Fruit fly (Drosophila melanogaster) whole organism, embryonic: Measurements from ENCODE around the gene Hmr.

Experiments used
- Ada2b ChIP-seq: fragments of 200-800 bp; sonication (Bioruptor generic); IDR thresholded peaks from 2 replicates; pipeline ENCODE4 v1.3.6; 2022; ENCODE audit warnings: missing biosample characterization, missing genetic modification characterization
- Atf3 ChIP-seq: fragments of 200-800 bp; sonication (Bioruptor generic); optimal IDR thresholded peaks from 3 replicates; lab custom pipeline; 2016; ENCODE audit warnings: missing biosample characterization, missing genetic modification characterization
- Blimp-1 ChIP-seq: fragments of 200-800 bp; sonication (Bioruptor generic); optimal IDR thresholded peaks from 3 replicates; lab custom pipeline; 2018; ENCODE audit warnings: missing biosample characterization, missing genetic modification characterization, mild to moderate bottlenecking, moderate library complexity, missing genetic modification reagents
- CG10267 ChIP-seq: fragments of 200-800 bp; sonication (Bioruptor generic); optimal IDR thresholded peaks from 2 replicates; lab custom pipeline; 2018; ENCODE audit warnings: missing biosample characterization, mild to moderate bottlenecking, missing genetic modification characterization, moderate library complexity
- CG10959 ChIP-seq: fragments of 200-800 bp; sonication (Bioruptor generic); IDR thresholded peaks from 2 replicates; pipeline ENCODE4 v1.3.6; 2022; ENCODE audit warnings: missing biosample characterization, missing genetic modification characterization
- CG12155 ChIP-seq: fragments of 200-800 bp; sonication (Bioruptor generic); optimal IDR thresholded peaks from 3 replicates; lab custom pipeline; 2016; ENCODE audit warnings: missing biosample characterization, missing genetic modification characterization
- CG13123 ChIP-seq: fragments of 200-800 bp; sonication (Bioruptor generic); optimal IDR thresholded peaks from 2 replicates; lab custom pipeline; 2016; ENCODE audit warnings: missing biosample characterization, missing genetic modification characterization
- CG16815 ChIP-seq: fragments of 200-800 bp; sonication (Bioruptor generic); optimal IDR thresholded peaks from 3 replicates; lab custom pipeline; 2017; ENCODE audit warnings: missing biosample characterization, mild to moderate bottlenecking, missing genetic modification characterization
- CG17385 ChIP-seq: fragments of 200-800 bp; sonication (Bioruptor generic); optimal IDR thresholded peaks from 3 replicates; lab custom pipeline; 2018; ENCODE audit warnings: missing biosample characterization, mild to moderate bottlenecking, missing genetic modification characterization
- CG18599 ChIP-seq: fragments of 200-800 bp; sonication (Bioruptor generic); optimal IDR thresholded peaks from 3 replicates; lab custom pipeline; 2017; ENCODE audit warnings: missing biosample characterization, missing genetic modification characterization, mild to moderate bottlenecking, moderate library complexity, missing genetic modification reagents
- CG34422 ChIP-seq: fragments of 200-800 bp; sonication (Bioruptor generic); IDR thresholded peaks from 3 replicates; pipeline ENCODE4 v1.3.6; 2022; ENCODE audit warnings: missing biosample characterization, missing genetic modification characterization
- CG4730 ChIP-seq: fragments of 200-800 bp; sonication (Bioruptor generic); IDR thresholded peaks from 2 replicates; pipeline ENCODE4 v1.3.6; 2022; ENCODE audit warnings: missing biosample characterization, missing genetic modification characterization
- CG5180 ChIP-seq: fragments of 200-800 bp; sonication (Bioruptor generic); optimal IDR thresholded peaks from 3 replicates; lab custom pipeline; 2017; ENCODE audit warnings: missing biosample characterization, missing genetic modification characterization, mild to moderate bottlenecking, moderate library complexity, missing genetic modification reagents
- CG6175 ChIP-seq: fragments of 200-800 bp; sonication (Bioruptor generic); IDR thresholded peaks from 3 replicates; pipeline ENCODE4 v1.3.6; 2022; ENCODE audit warnings: missing biosample characterization, missing genetic modification characterization
- CG7745 ChIP-seq: fragments of 200-800 bp; sonication (Bioruptor generic); optimal IDR thresholded peaks from 2 replicates; lab custom pipeline; 2018; ENCODE audit warnings: missing biosample characterization, mild to moderate bottlenecking, missing genetic modification characterization, moderate library complexity
- CG9609 ChIP-seq: fragments of 200-800 bp; sonication (Bioruptor generic); optimal IDR thresholded peaks from 3 replicates; lab custom pipeline; 2016; ENCODE audit warnings: missing biosample characterization, missing genetic modification characterization
- CG9797 ChIP-seq: fragments of 200-800 bp; sonication (Bioruptor generic); optimal IDR thresholded peaks from 3 replicates; lab custom pipeline; 2018; ENCODE audit warnings: missing biosample characterization, mild to moderate bottlenecking, missing genetic modification characterization
- CHES-1-like ChIP-seq: fragments of 200-800 bp; sonication (Bioruptor generic); optimal IDR thresholded peaks from 2 replicates; lab custom pipeline; 2016; ENCODE audit warnings: missing biosample characterization, missing genetic modification characterization
- CTCF ChIP-seq: fragments of 200-800 bp; sonication (Bioruptor generic); optimal IDR thresholded peaks from 2 replicates; lab custom pipeline; 2017; ENCODE audit warnings: missing biosample characterization, mild to moderate bottlenecking, missing genetic modification characterization, moderate library complexity
- Camta ChIP-seq: fragments of 200-800 bp; sonication (Bioruptor generic); optimal IDR thresholded peaks from 2 replicates; lab custom pipeline; 2016; ENCODE audit warnings: missing biosample characterization, missing genetic modification characterization
- D19A ChIP-seq: fragments of 200-800 bp; optimal IDR thresholded peaks from 3 replicates; lab custom pipeline; 2019; ENCODE audit warnings: missing biosample characterization, mild to moderate bottlenecking, missing genetic modification characterization, moderate library complexity
- Dip3 ChIP-seq: fragments of 200-800 bp; sonication (Bioruptor generic); optimal IDR thresholded peaks from 3 replicates; lab custom pipeline; 2016; ENCODE audit warnings: missing biosample characterization, missing genetic modification characterization
- E2f1 ChIP-seq: fragments of 200-800 bp; sonication (Bioruptor generic); IDR thresholded peaks from 2 replicates; pipeline ENCODE4 v1.3.6; 2022; ENCODE audit warnings: missing biosample characterization, missing genetic modification characterization
- HLH4C ChIP-seq: fragments of 200-800 bp; sonication (Bioruptor generic); IDR thresholded peaks from 3 replicates; pipeline ENCODE4 v1.3.6; 2022; ENCODE audit warnings: missing biosample characterization, missing genetic modification characterization; ENCODE audit not compliant: partially characterized antibody
- Hmr ChIP-seq: fragments of 200-800 bp; sonication (Bioruptor generic); optimal IDR thresholded peaks from 3 replicates; lab custom pipeline; 2017; ENCODE audit warnings: mild to moderate bottlenecking, missing biosample characterization, missing genetic modification reagents, missing genetic modification characterization
- MBD-R2 ChIP-seq: fragments of 200-800 bp; sonication (Bioruptor generic); IDR thresholded peaks from 2 replicates; pipeline ENCODE4 v1.3.6; 2022; ENCODE audit warnings: missing biosample characterization, missing genetic modification characterization
- NC2β ChIP-seq: fragments of 200-800 bp; sonication (Bioruptor generic); optimal IDR thresholded peaks from 2 replicates; lab custom pipeline; 2016; ENCODE audit warnings: missing biosample characterization, missing genetic modification characterization
- NfI ChIP-seq: fragments of 200-800 bp; sonication (Bioruptor generic); optimal IDR thresholded peaks from 3 replicates; lab custom pipeline; 2018; ENCODE audit warnings: missing biosample characterization, mild to moderate bottlenecking, missing genetic modification characterization, moderate library complexity
- Taf1 ChIP-seq: fragments of 200-800 bp; sonication (Bioruptor generic); IDR thresholded peaks from 2 replicates; pipeline ENCODE4 v1.3.6; 2022; ENCODE audit warnings: missing biosample characterization, missing genetic modification characterization
- abd-A ChIP-seq: fragments of 200-800 bp; sonication (Bioruptor generic); optimal IDR thresholded peaks from 3 replicates; lab custom pipeline; 2019; ENCODE audit warnings: missing biosample characterization, mild to moderate bottlenecking, missing genetic modification characterization, moderate library complexity
- al ChIP-seq: fragments of 200-800 bp; sonication (Bioruptor generic); IDR thresholded peaks from 2 replicates; pipeline ENCODE4 v1.3.6; 2022; ENCODE audit warnings: missing biosample characterization, missing genetic modification characterization
- aop ChIP-seq: fragments of 200-800 bp; sonication (Bioruptor generic); IDR thresholded peaks from 2 replicates; pipeline ENCODE4 v1.3.6; 2022; ENCODE audit warnings: missing biosample characterization, missing genetic modification characterization
- ase ChIP-seq: fragments of 200-800 bp; sonication (Bioruptor generic); IDR thresholded peaks from 3 replicates; pipeline ENCODE4 v1.3.6; 2022; ENCODE audit warnings: missing biosample characterization, missing genetic modification characterization
- az2 ChIP-seq: fragments of 200-800 bp; sonication (Bioruptor generic); optimal IDR thresholded peaks from 3 replicates; lab custom pipeline; 2016; ENCODE audit warnings: missing biosample characterization, missing genetic modification characterization
- cas ChIP-seq: fragments of 200-800 bp; sonication (Bioruptor generic); IDR thresholded peaks from 2 replicates; pipeline ENCODE4 v1.3.6; 2022; ENCODE audit warnings: missing biosample characterization, missing genetic modification characterization
- corto ChIP-seq: fragments of 200-800 bp; sonication (Bioruptor generic); optimal IDR thresholded peaks from 2 replicates; lab custom pipeline; 2016; ENCODE audit warnings: missing biosample characterization, mild to moderate bottlenecking, missing genetic modification characterization, moderate library complexity
- crc ChIP-seq: fragments of 200-800 bp; sonication (Bioruptor generic); optimal IDR thresholded peaks from 2 replicates; lab custom pipeline; 2016; ENCODE audit warnings: missing biosample characterization, missing genetic modification characterization
- dati ChIP-seq: fragments of 200-800 bp; sonication (Bioruptor generic); IDR thresholded peaks from 2 replicates; pipeline ENCODE4 v1.3.6; 2022; ENCODE audit warnings: missing biosample characterization, missing genetic modification characterization
- ems ChIP-seq: fragments of 200-800 bp; sonication (Bioruptor generic); optimal IDR thresholded peaks from 3 replicates; lab custom pipeline; 2016; ENCODE audit warnings: missing biosample characterization, missing genetic modification characterization
- fru ChIP-seq: fragments of >200 bp; optimal IDR thresholded peaks from 2 replicates; lab custom pipeline; 2017
- gsb ChIP-seq: fragments of 200-800 bp; sonication (Bioruptor generic); IDR thresholded peaks from 2 replicates; pipeline ENCODE4 v1.3.6; 2022; ENCODE audit warnings: missing biosample characterization, missing genetic modification characterization
- lbe ChIP-seq: fragments of 200-800 bp; sonication (Bioruptor generic); optimal IDR thresholded peaks from 2 replicates; lab custom pipeline; 2016; ENCODE audit warnings: missing biosample characterization, mild to moderate bottlenecking, missing genetic modification characterization
- mirr ChIP-seq: fragments of 200-800 bp; sonication (Bioruptor generic); optimal IDR thresholded peaks from 3 replicates; lab custom pipeline; 2018; ENCODE audit warnings: missing biosample characterization, mild to moderate bottlenecking, missing genetic modification characterization
- nau ChIP-seq: fragments of 200-800 bp; sonication (Bioruptor generic); optimal IDR thresholded peaks from 3 replicates; lab custom pipeline; 2017; ENCODE audit warnings: missing biosample characterization, mild to moderate bottlenecking, missing genetic modification characterization, missing genetic modification reagents
- nerfin-1 ChIP-seq: fragments of 200-800 bp; sonication (Bioruptor generic); optimal IDR thresholded peaks from 3 replicates; lab custom pipeline; 2019; ENCODE audit warnings: missing biosample characterization, mild to moderate bottlenecking, missing genetic modification characterization, moderate library complexity
- nerfin-2 ChIP-seq: fragments of 200-800 bp; sonication (Bioruptor generic); IDR thresholded peaks from 2 replicates; pipeline ENCODE4 v1.3.6; 2022; ENCODE audit warnings: missing biosample characterization, missing genetic modification characterization; ENCODE audit not compliant: partially characterized antibody
- p53 ChIP-seq: fragments of 200-800 bp; sonication (Bioruptor generic); optimal IDR thresholded peaks from 2 replicates; lab custom pipeline; 2016; ENCODE audit warnings: missing biosample characterization, missing genetic modification characterization
- pan ChIP-seq, 4 experiments: fragments of >200 bp in 3 of 4; fragments of 200-800 bp in 1 of 4; sonication (Bioruptor generic) in 1 of 4; optimal IDR thresholded peaks in 3 of 4; IDR thresholded peaks in 1 of 4; 2 replicates each; pipeline versions ENCODE4 v1.3.6 to Lab custom; 2017 to 2022; ENCODE audit warnings: missing biosample characterization in 2 of 4, missing genetic modification characterization in 2 of 4, mixed read lengths in 1 of 4
- pfk ChIP-seq: fragments of 200-800 bp; sonication (Bioruptor generic); optimal IDR thresholded peaks from 2 replicates; lab custom pipeline; 2018; ENCODE audit warnings: missing biosample characterization, mild to moderate bottlenecking, missing genetic modification characterization, moderate library complexity
- schlank ChIP-seq: fragments of 200-800 bp; sonication (Bioruptor generic); optimal IDR thresholded peaks from 2 replicates; lab custom pipeline; 2018; ENCODE audit warnings: missing biosample characterization, mild to moderate bottlenecking, missing genetic modification characterization
- wek ChIP-seq: fragments of 200-800 bp; sonication (Bioruptor generic); optimal IDR thresholded peaks from 3 replicates; lab custom pipeline; 2018; ENCODE audit warnings: missing biosample characterization, mild to moderate bottlenecking, missing genetic modification characterization, moderate library complexity
- z ChIP-seq: fragments of 200-800 bp; sonication (Bioruptor generic); IDR thresholded peaks from 3 replicates; pipeline ENCODE4 v1.3.6; 2022; ENCODE audit warnings: missing biosample characterization, missing genetic modification characterization
- zfh1 ChIP-seq: fragments of 200-800 bp; sonication (Bioruptor generic); IDR thresholded peaks from 3 replicates; pipeline ENCODE4 v1.3.6; 2022; ENCODE audit warnings: missing biosample characterization, missing genetic modification characterization

Hmr gene

dm6 chrX:10564145-10564544, 31.5 kb downstream of the Hmr start (continued):
- TF ChIP-seq CG16815 (GFP tag; lab: Kevin White, UChicago) (no peak), ase (GFP tag; lab: Robert Waterston, UW) (no peak), Taf1 (GFP tag; lab: Robert Waterston, UW) (no peak), p53 (GFP tag; lab: Kevin White, UChicago) (no peak), HLH4C (GFP tag; lab: Robert Waterston, UW) (no peak), CHES-1-like (GFP tag; lab: Kevin White, UChicago) (no peak), NfI (GFP tag; lab: Kevin White, UChicago) (no peak), nerfin-1 (no peak), CG5180 (GFP tag; lab: Kevin White, UChicago) (no peak), CG9609 (no peak), D19A (tag; lab: Kevin White, UChicago) (peak; percentile 1), CTCF (no peak), cas (GFP tag; lab: Robert Waterston, UW) (no peak), crc (GFP tag; lab: Kevin White, UChicago) (no peak), ems (no peak), aop (no peak), CG12155 (no peak), nau (GFP tag; lab: Kevin White, UChicago) (no peak), corto (GFP tag; lab: Kevin White, UChicago) (no peak), CG18599 (GFP tag; lab: Kevin White, UChicago) (peak; percentile 62), Ada2b (GFP tag; lab: Robert Waterston, UW) (peak; percentile 46; the same call in 1 of the 2 replicates), CG6175 (GFP tag; lab: Robert Waterston, UW) (no peak), Camta (GFP tag; lab: Kevin White, UChicago) (no peak), zfh1 (GFP tag; lab: Robert Waterston, UW) (peak; percentile 47; the same call in 1 of the 3 replicates), CG10267 (tag; lab: Kevin White, UChicago) (no peak), fru (lab: Kevin White, UChicago) (no peak), az2 (GFP tag; lab: Kevin White, UChicago) (peak; percentile 5), Blimp-1 (no peak), gsb (GFP tag; lab: Robert Waterston, UW) (no peak), pan (optimal IDR thresholded peaks at IDR 0.05; lab: Kevin White, UChicago) (no peak), pan (GFP tag; optimal IDR thresholded peaks at IDR 0.05 in 1 of 2, IDR thresholded peaks at IDR 0.05 in 1 of 2) (no peak), Dip3 (GFP tag; lab: Kevin White, UChicago) (no peak), Hmr (GFP tag; lab: Kevin White, UChicago) (peak; percentile 27), CG13123 (no peak), MBD-R2 (GFP tag; lab: Robert Waterston, UW) (no peak), dati (GFP tag; lab: Robert Waterston, UW) (no peak), pfk (GFP tag; lab: Kevin White, UChicago) (no peak), CG4730 (GFP tag; lab: Robert Waterston, UW) (no peak), CG10959 (no peak), E2f1 (GFP tag; lab: Robert Waterston, UW) (no peak), al (GFP tag; lab: Robert Waterston, UW) (no peak), CG34422 (no peak), NC2β (GFP tag; lab: Kevin White, UChicago) (no peak), nerfin-2 (GFP tag; lab: Robert Waterston, UW) (no peak), CG9797 (GFP tag; lab: Kevin White, UChicago) (no peak), Atf3 (no peak), z (GFP tag; lab: Robert Waterston, UW) (no peak), CG7745 (tag; lab: Kevin White, UChicago) (no peak), abd-A (tag; lab: Kevin White, UChicago) (no peak), schlank (tag; lab: Kevin White, UChicago) (no peak), mirr (no peak), lbe (GFP tag; lab: Kevin White, UChicago) (no peak), CG17385 (GFP tag; lab: Kevin White, UChicago) (no peak), wek (GFP tag; lab: Kevin White, UChicago) (no peak)
